Fruit fly (Drosophila melanogaster) whole organism, embryonic: ENCODE data around the gene foi.

Experiments
- Adf1 ChIP-seq: fragments of 200-800 bp; sonication (Bioruptor generic); IDR thresholded peaks from 2 replicates; pipeline ENCODE4 v1.3.6; 2022; ENCODE audit warnings: missing biosample characterization, missing genetic modification characterization
- Bgb ChIP-seq: fragments of 200-800 bp; sonication (Bioruptor generic); IDR thresholded peaks from 2 replicates; pipeline ENCODE4 v1.3.6; 2022; ENCODE audit warnings: missing biosample characterization, missing genetic modification characterization; ENCODE audit not compliant: partially characterized antibody
- Blimp-1 ChIP-seq: fragments of 200-800 bp; sonication (Bioruptor generic); optimal IDR thresholded peaks from 3 replicates; lab custom pipeline; 2018; ENCODE audit warnings: missing biosample characterization, missing genetic modification characterization, mild to moderate bottlenecking, moderate library complexity, missing genetic modification reagents
- CG1024 ChIP-seq: fragments of 200-800 bp; sonication (Bioruptor generic); IDR thresholded peaks from 2 replicates; pipeline ENCODE4 v1.3.6; 2022; ENCODE audit warnings: missing biosample characterization, missing genetic modification characterization
- CG10543 ChIP-seq: fragments of 200-800 bp; sonication (Bioruptor generic); optimal IDR thresholded peaks from 3 replicates; lab custom pipeline; 2017; ENCODE audit warnings: missing biosample characterization, mild to moderate bottlenecking, missing genetic modification characterization, moderate library complexity
- CG11504 ChIP-seq: fragments of 200-800 bp; sonication (Bioruptor generic); optimal IDR thresholded peaks from 3 replicates; lab custom pipeline; 2019; ENCODE audit warnings: missing biosample characterization, mild to moderate bottlenecking, missing genetic modification characterization, moderate library complexity
- CG11696 ChIP-seq: fragments of 200-800 bp; sonication (Bioruptor generic); IDR thresholded peaks from 2 replicates; pipeline ENCODE4 v1.3.6; 2022; ENCODE audit warnings: missing biosample characterization, missing genetic modification characterization
- CG12104 ChIP-seq: fragments of 200-800 bp; sonication (Bioruptor generic); optimal IDR thresholded peaks from 3 replicates; lab custom pipeline; 2016; ENCODE audit warnings: missing biosample characterization, missing genetic modification characterization
- CG13894 ChIP-seq: fragments of 200-800 bp; sonication (Bioruptor generic); optimal IDR thresholded peaks from 3 replicates; lab custom pipeline; 2018; ENCODE audit warnings: missing biosample characterization, mild to moderate bottlenecking, missing genetic modification characterization, moderate library complexity
- CG1647 ChIP-seq: fragments of 200-800 bp; sonication (Bioruptor generic); optimal IDR thresholded peaks from 3 replicates; lab custom pipeline; 2016; ENCODE audit warnings: missing biosample characterization, missing genetic modification characterization
- CG18619 ChIP-seq: fragments of 200-800 bp; sonication (Bioruptor generic); optimal IDR thresholded peaks from 3 replicates; lab custom pipeline; 2017; ENCODE audit warnings: missing biosample characterization, mild to moderate bottlenecking, missing genetic modification characterization
- CG2129 ChIP-seq: fragments of 200-800 bp; sonication (Bioruptor generic); IDR thresholded peaks from 2 replicates; pipeline ENCODE4 v1.3.6; 2022; ENCODE audit warnings: missing biosample characterization, missing genetic modification characterization; ENCODE audit not compliant: partially characterized antibody
- CG2202 ChIP-seq: fragments of 200-800 bp; sonication (Bioruptor generic); optimal IDR thresholded peaks from 2 replicates; lab custom pipeline; 2018; ENCODE audit warnings: missing biosample characterization, mild to moderate bottlenecking, missing genetic modification characterization
- CG31388 ChIP-seq: fragments of 200-800 bp; sonication (Bioruptor generic); optimal IDR thresholded peaks from 2 replicates; lab custom pipeline; 2016; ENCODE audit warnings: missing biosample characterization, missing genetic modification characterization
- CG4730 ChIP-seq: fragments of 200-800 bp; sonication (Bioruptor generic); IDR thresholded peaks from 2 replicates; pipeline ENCODE4 v1.3.6; 2022; ENCODE audit warnings: missing biosample characterization, missing genetic modification characterization
- CG5245 ChIP-seq: fragments of 200-800 bp; sonication (Bioruptor generic); optimal IDR thresholded peaks from 3 replicates; lab custom pipeline; 2016; ENCODE audit warnings: missing biosample characterization, missing genetic modification characterization
- CG7271 ChIP-seq: fragments of 200-800 bp; sonication (Bioruptor generic); optimal IDR thresholded peaks from 2 replicates; lab custom pipeline; 2018; ENCODE audit warnings: missing biosample characterization, mild to moderate bottlenecking, missing genetic modification characterization, moderate library complexity
- CG7372 ChIP-seq: fragments of 200-800 bp; sonication (Bioruptor generic); IDR thresholded peaks from 2 replicates; pipeline ENCODE4 v1.3.6; 2022; ENCODE audit warnings: missing biosample characterization, missing genetic modification characterization
- CG8765 ChIP-seq: fragments of 200-800 bp; sonication (Bioruptor generic); IDR thresholded peaks from 2 replicates; pipeline ENCODE4 v1.3.6; 2022; ENCODE audit warnings: missing biosample characterization, missing genetic modification characterization
- Deaf1 ChIP-seq: fragments of 200-800 bp; optimal IDR thresholded peaks from 3 replicates; lab custom pipeline; 2019; ENCODE audit warnings: missing biosample characterization, mild to moderate bottlenecking, missing genetic modification characterization, moderate library complexity
- HLH3B ChIP-seq: fragments of 200-800 bp; sonication (Bioruptor generic); IDR thresholded peaks from 2 replicates; pipeline ENCODE4 v1.3.6; 2022; ENCODE audit warnings: missing biosample characterization, missing genetic modification characterization
- Kr ChIP-seq: fragments of 200-800 bp; sonication (Bioruptor generic); optimal IDR thresholded peaks from 2 replicates; lab custom pipeline; 2017; ENCODE audit warnings: missing biosample characterization, mild to moderate bottlenecking, missing genetic modification characterization
- Med ChIP-seq: fragments of 200-800 bp; sonication (Bioruptor generic); peaks from one replicate; lab custom pipeline; 2016; ENCODE audit warnings: missing biosample characterization, missing genetic modification characterization, mild to moderate bottlenecking, inconsistent platforms, moderate library complexity
- Meics ChIP-seq: fragments of 200-800 bp; sonication (Bioruptor generic); optimal IDR thresholded peaks from 2 replicates; lab custom pipeline; 2017; ENCODE audit warnings: missing biosample characterization, mild to moderate bottlenecking, missing genetic modification characterization
- Oli ChIP-seq: fragments of 200-800 bp; sonication (Bioruptor generic); optimal IDR thresholded peaks from 2 replicates; lab custom pipeline; 2018; ENCODE audit warnings: missing biosample characterization, mild to moderate bottlenecking, missing genetic modification characterization, moderate library complexity
- Poxn ChIP-seq: fragments of 200-800 bp; sonication (Bioruptor generic); IDR thresholded peaks from 2 replicates; pipeline ENCODE4 v1.3.6; 2022; ENCODE audit warnings: missing biosample characterization, missing genetic modification characterization
- Sox102F ChIP-seq: fragments of 200-800 bp; sonication (Bioruptor generic); optimal IDR thresholded peaks from 2 replicates; lab custom pipeline; 2018; ENCODE audit warnings: missing biosample characterization, mild to moderate bottlenecking, missing genetic modification characterization, moderate library complexity
- Trl ChIP-seq, 3 experiments: fragments of >200 bp in 2 of 3; fragments of 200-800 bp in 1 of 3; sonication (Bioruptor generic) in 1 of 3; optimal IDR thresholded peaks; 2 replicates in 1 of 3; 3 replicates in 2 of 3; lab custom pipeline; 2016 to 2017; ENCODE audit warnings: missing biosample characterization in 1 of 3, missing genetic modification characterization in 1 of 3
- Xbp1 ChIP-seq: fragments of 200-800 bp; sonication (Bioruptor generic); optimal IDR thresholded peaks from 3 replicates; lab custom pipeline; 2016; ENCODE audit warnings: missing biosample characterization, mild to moderate bottlenecking, missing genetic modification characterization
- ara ChIP-seq: fragments of 200-800 bp; sonication (Bioruptor generic); IDR thresholded peaks from 2 replicates; pipeline ENCODE4 v1.3.6; 2022; ENCODE audit warnings: missing biosample characterization, missing genetic modification characterization
- br ChIP-seq: fragments of >200 bp; optimal IDR thresholded peaks from 2 replicates; lab custom pipeline; 2017
- chinmo ChIP-seq: fragments of 200-800 bp; sonication (Bioruptor generic); IDR thresholded peaks from 4 replicates; pipeline ENCODE4 v1.3.6; 2022; ENCODE audit warnings: missing biosample characterization, missing genetic modification characterization; ENCODE audit not compliant: partially characterized antibody
- fd64A ChIP-seq: fragments of 200-800 bp; sonication (Bioruptor generic); optimal IDR thresholded peaks from 3 replicates; lab custom pipeline; 2018; ENCODE audit warnings: missing biosample characterization, mild to moderate bottlenecking, missing genetic modification characterization
- gsb ChIP-seq: fragments of 200-800 bp; sonication (Bioruptor generic); IDR thresholded peaks from 2 replicates; pipeline ENCODE4 v1.3.6; 2022; ENCODE audit warnings: missing biosample characterization, missing genetic modification characterization
- her ChIP-seq: fragments of 200-800 bp; sonication (Bioruptor generic); optimal IDR thresholded peaks from 2 replicates; lab custom pipeline; 2016; ENCODE audit warnings: missing biosample characterization, missing genetic modification characterization
- hkb ChIP-seq, 2 experiments: fragments of 200-800 bp in 1 of 2; fragments of >200 bp in 1 of 2; sonication (Bioruptor generic) in 1 of 2; IDR thresholded peaks in 1 of 2; optimal IDR thresholded peaks in 1 of 2; 2 replicates each; pipeline versions ENCODE4 v1.3.6 to Lab custom; 2017 to 2022; ENCODE audit warnings: missing biosample characterization in 1 of 2, missing genetic modification characterization in 1 of 2
- lab ChIP-seq: fragments of 200-800 bp; sonication (Bioruptor generic); optimal IDR thresholded peaks from 3 replicates; lab custom pipeline; 2017; ENCODE audit warnings: missing biosample characterization, missing genetic modification characterization, mild to moderate bottlenecking, moderate library complexity, missing genetic modification reagents
- mirr ChIP-seq: fragments of 200-800 bp; sonication (Bioruptor generic); optimal IDR thresholded peaks from 3 replicates; lab custom pipeline; 2018; ENCODE audit warnings: missing biosample characterization, mild to moderate bottlenecking, missing genetic modification characterization
- nerfin-1 ChIP-seq: fragments of 200-800 bp; sonication (Bioruptor generic); optimal IDR thresholded peaks from 3 replicates; lab custom pipeline; 2019; ENCODE audit warnings: missing biosample characterization, mild to moderate bottlenecking, missing genetic modification characterization, moderate library complexity
- otp ChIP-seq: fragments of 200-800 bp; sonication (Bioruptor generic); IDR thresholded peaks from 3 replicates; pipeline ENCODE4, ENCODE4 v1.3.6; 2022; ENCODE audit warnings: missing biosample characterization, missing genetic modification characterization
- pan ChIP-seq, 4 experiments: fragments of >200 bp in 3 of 4; fragments of 200-800 bp in 1 of 4; sonication (Bioruptor generic) in 1 of 4; optimal IDR thresholded peaks in 3 of 4; IDR thresholded peaks in 1 of 4; 2 replicates each; pipeline versions ENCODE4 v1.3.6 to Lab custom; 2017 to 2022; ENCODE audit warnings: missing biosample characterization in 2 of 4, missing genetic modification characterization in 2 of 4, mixed read lengths in 1 of 4
- schlank ChIP-seq: fragments of 200-800 bp; sonication (Bioruptor generic); optimal IDR thresholded peaks from 2 replicates; lab custom pipeline; 2018; ENCODE audit warnings: missing biosample characterization, mild to moderate bottlenecking, missing genetic modification characterization
- seq ChIP-seq: fragments of 200-800 bp; sonication (Bioruptor generic); IDR thresholded peaks from 2 replicates; pipeline ENCODE4 v1.3.6; 2022; ENCODE audit warnings: missing biosample characterization, missing genetic modification characterization
- sob ChIP-seq: fragments of 200-800 bp; sonication (Bioruptor generic); IDR thresholded peaks from 2 replicates; pipeline ENCODE4 v1.3.6; 2022; ENCODE audit warnings: missing biosample characterization, missing genetic modification characterization
- sr ChIP-seq: fragments of 200-800 bp; sonication (Bioruptor generic); IDR thresholded peaks from 3 replicates; pipeline ENCODE4 v1.3.6; 2022; ENCODE audit warnings: missing biosample characterization, missing genetic modification characterization
- unpg ChIP-seq: fragments of 200-800 bp; sonication (Bioruptor generic); optimal IDR thresholded peaks from 3 replicates; lab custom pipeline; 2018; ENCODE audit warnings: missing biosample characterization, mild to moderate bottlenecking, missing genetic modification characterization, moderate library complexity
- wdn ChIP-seq: fragments of 200-800 bp; sonication (Bioruptor generic); IDR thresholded peaks from 2 replicates; pipeline ENCODE4 v1.3.6; 2022; ENCODE audit warnings: missing biosample characterization, missing genetic modification characterization

Gene foi

dm6 chr3L:8582105-8582707 is 57.2 kb downstream of the foi start:
- TF ChIP-seq CG10543 (GFP tag; lab: Kevin White, UChicago) (peak; percentile 23), Med (peak; percentile 39), chinmo (GFP tag; lab: Robert Waterston, UW) (0 out of 4 replicates have a peak, but pooled peaks have one; percentile 59), CG7271 (tag; lab: Kevin White, UChicago) (no peak), CG31388 (GFP tag; lab: Kevin White, UChicago) (no peak), Deaf1 (tag; lab: Kevin White, UChicago) (peak; percentile 76), CG8765 (GFP tag; lab: Robert Waterston, UW) (no peak), hkb (optimal IDR thresholded peaks at IDR 0.05; lab: Kevin White, UChicago) (no peak), hkb (GFP tag; IDR thresholded peaks at IDR 0.05; lab: Robert Waterston, UW) (0 out of 2 replicates have a peak, but pooled peaks have one; percentile 27), CG7372 (GFP tag; lab: Robert Waterston, UW) (peak; percentile 54; the same call in 1 of the 2 replicates), CG11504 (tag; lab: Kevin White, UChicago) (peak; percentile 48), Oli (tag; lab: Kevin White, UChicago) (no peak), Adf1 (GFP tag; lab: Robert Waterston, UW) (peak; percentile 12; the same call in 1 of the 2 replicates), unpg (GFP tag; lab: Kevin White, UChicago) (no peak), pan (optimal IDR thresholded peaks at IDR 0.05; lab: Kevin White, UChicago) (no peak), pan (GFP tag; optimal IDR thresholded peaks at IDR 0.05 in 1 of 2, IDR thresholded peaks at IDR 0.05 in 1 of 2) (peak in 1 of 2 experiments; percentile 5), sr (GFP tag; lab: Robert Waterston, UW) (peak; percentile 88; the same call in 2 of the 3 replicates), Kr (GFP tag; lab: Kevin White, UChicago) (no peak), Poxn (GFP tag; lab: Robert Waterston, UW) (no peak), CG2129 (GFP tag; lab: Robert Waterston, UW) (no peak)
- TF ChIP-seq, all 482 proteins: peak for 10

- TF ChIP-seq CG13894 (tag; lab: Kevin White, UChicago), result no peak
- no peak for TF ChIP-seq CG5245
- peak; percentile 44; the same call in 1 of the 2 replicates for TF ChIP-seq HLH3B (GFP tag; lab: Robert Waterston, UW)
- TF ChIP-seq ara (GFP tag; lab: Robert Waterston, UW), result no peak
- peak; percentile 59; the same call in 1 of the 2 replicates for TF ChIP-seq sob (GFP tag; lab: Robert Waterston, UW)
- no peak for TF ChIP-seq Bgb (GFP tag; lab: Robert Waterston, UW)
- TF ChIP-seq schlank, result peak; percentile 57
- TF ChIP-seq Sox102F (GFP tag; lab: Kevin White, UChicago), result peak; percentile 22
- peak; percentile 58 for TF ChIP-seq Meics (GFP tag; lab: Kevin White, UChicago)
- TF ChIP-seq otp, result no peak
- TF ChIP-seq her (GFP tag; lab: Kevin White, UChicago), result peak; percentile 46
- TF ChIP-seq Med, result peak; percentile 80
- TF ChIP-seq CG4730 (GFP tag; lab: Robert Waterston, UW), result no peak
- peak; percentile 34 for TF ChIP-seq fd64A (GFP tag; lab: Kevin White, UChicago)
- TF ChIP-seq CG12104, result peak; percentile 8
- no peak for TF ChIP-seq Trl (optimal IDR thresholded peaks at IDR 0.05; lab: Kevin White, UChicago)
- TF ChIP-seq Trl (GFP tag; optimal IDR thresholded peaks at IDR 0.05; lab: Kevin White, UChicago), result peak; percentile 53
- peak; percentile 31 for TF ChIP-seq Blimp-1 (GFP tag; lab: Kevin White, UChicago)
- peak; percentile 22 for TF ChIP-seq CG18619
- no peak for TF ChIP-seq CG1024 (GFP tag; lab: Robert Waterston, UW)
- no peak for TF ChIP-seq br (lab: Kevin White, UChicago)
- no peak for TF ChIP-seq nerfin-1 (tag; lab: Kevin White, UChicago)
- TF ChIP-seq mirr (GFP tag; lab: Kevin White, UChicago), result peak; percentile 60
- peak; percentile 39 for TF ChIP-seq CG1647 (GFP tag; lab: Kevin White, UChicago)
- TF ChIP-seq seq (GFP tag; lab: Robert Waterston, UW), result peak; percentile 67
- no peak for TF ChIP-seq CG8765 (GFP tag; lab: Robert Waterston, UW)
- TF ChIP-seq Xbp1 (GFP tag; lab: Kevin White, UChicago), result no peak
- TF ChIP-seq wdn, result peak; percentile 25; the same call in 1 of the 2 replicates
- peak; percentile 82 for TF ChIP-seq lab (GFP tag; lab: Kevin White, UChicago)
- no peak for TF ChIP-seq CG2202 (tag; lab: Kevin White, UChicago)
- TF ChIP-seq gsb, result peak; percentile 31; the same call in 1 of the 2 replicates
- no peak for TF ChIP-seq CG11696 (GFP tag; lab: Robert Waterston, UW)
Observed at dm6 chr3L:8584086-8584485, 59.0 kb downstream of the foi start.
